Worm (Caenorhabditis elegans) whole organism, late embryonic: ENCODE results near the gene rexd-1.

Experiments used
- Y22D7AL.16 ChIP-seq: sonication (generic microtip); optimal IDR thresholded peaks from 2 replicates; lab custom pipeline; 2016; ENCODE audit warnings: missing genetic modification characterization, missing compliant biosample characterization
- ceh-14 ChIP-seq: sonication (generic microtip); optimal IDR thresholded peaks from 2 replicates; lab custom pipeline; 2016; ENCODE audit warnings: missing genotype, missing genetic modification characterization, missing compliant biosample characterization
- nfya-1 ChIP-seq: sonication (generic microtip); optimal IDR thresholded peaks from 2 replicates; lab custom pipeline; 2017; ENCODE audit warnings: missing genetic modification characterization, mild to moderate bottlenecking, missing compliant biosample characterization, antibody characterized with exemption, moderate library complexity
- nhr-11 ChIP-seq: fragments of 150-350 bp; optimal IDR thresholded peaks from 2 replicates; lab custom pipeline; 2014; ENCODE audit warnings: missing biosample characterization, missing genetic modification characterization
- pha-4 ChIP-seq: fragments of 150-350 bp; optimal IDR thresholded peaks from 2 replicates; lab custom pipeline; 2018; ENCODE audit warnings: missing biosample characterization, missing genetic modification reagents, missing genetic modification characterization

ce11 chrIII:1893851-1894250 is 59.5 kb downstream of the rexd-1 start, which contains the start of the genes B0524.5 and B0524.2:
- TF ChIP-seq nhr-11 (tag; lab: Kevin White, UChicago): no peak
- TF ChIP-seq ceh-14 (tag; lab: Kevin White, UChicago): no peak
- TF ChIP-seq Y22D7AL.16: no peak
- no peak for TF ChIP-seq nfya-1 (tag; lab: Kevin White, UChicago)
- no peak for TF ChIP-seq pha-4
